Worm (Caenorhabditis elegans): ENCODE measurements around the gene ran-3.
A peak's percentile ranks its signal among the peaks of the same experiment; 100 is the strongest.

ran-3 gene

DNA sequence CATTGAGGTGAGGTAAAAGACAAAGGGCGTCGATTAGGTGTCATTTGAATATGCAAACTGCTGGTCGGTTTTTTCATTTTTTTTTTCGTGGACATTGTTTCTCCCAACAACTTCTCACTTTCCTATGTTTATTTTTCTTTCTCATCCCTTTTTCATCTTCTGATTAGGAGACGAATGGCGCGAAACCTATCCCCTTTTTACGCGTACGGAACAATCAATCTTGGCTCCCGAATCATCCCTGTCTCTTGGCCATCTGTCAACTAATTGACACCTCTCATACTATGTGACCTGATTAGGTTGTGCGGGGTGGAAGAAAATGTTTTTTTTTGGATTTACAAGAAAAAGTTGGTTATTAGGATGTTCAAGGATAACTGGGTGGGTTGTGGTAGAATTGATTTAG lies 20.0 kb upstream of the ran-3 start:
- TF ChIP-seq mab-5 (tag; optimal IDR thresholded peaks at IDR 0.05) (no peak), bed-3 (GFP tag; optimal IDR thresholded peaks at IDR 0.05) (no peak), ceh-83 (GFP tag; optimal IDR thresholded peaks at IDR 0.05) (no peak), snpc-4 (tag; optimal IDR thresholded peaks at IDR 0.05) (no peak), flh-1 (GFP tag; optimal IDR thresholded peaks at IDR 0.05) (no peak), ham-2 (GFP tag; optimal IDR thresholded peaks at IDR 0.05) (no peak), nhr-76 (tag; optimal IDR thresholded peaks at IDR 0.05) (no peak), ceh-39 (tag; optimal IDR thresholded peaks at IDR 0.05) (no peak), ceh-43 (GFP tag; optimal IDR thresholded peaks at IDR 0.05) (no peak), nhr-28 (tag; optimal IDR thresholded peaks at IDR 0.05) (no peak), sptf-1 (tag; optimal IDR thresholded peaks at IDR 0.05) (no peak), lin-13 (tag; optimal IDR thresholded peaks at IDR 0.05) (no peak)

DNA sequence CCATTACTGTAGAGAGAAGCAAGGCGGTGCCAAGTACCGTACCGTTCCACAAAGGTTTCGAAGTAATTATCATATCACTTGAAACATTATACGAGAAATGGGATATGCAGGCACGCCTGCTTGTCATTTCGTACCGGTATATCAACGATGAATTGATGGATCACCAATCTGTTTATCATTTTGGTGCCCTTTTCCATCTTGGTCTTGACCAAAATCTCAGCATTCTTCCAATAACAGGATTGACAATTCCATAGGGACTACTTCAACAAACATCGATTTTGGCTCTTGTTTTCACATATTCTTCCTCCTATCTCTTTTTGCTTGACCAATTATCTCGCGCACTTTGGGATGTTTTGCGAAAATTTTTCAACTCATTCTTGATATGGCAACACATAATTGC lies 14.3 kb upstream of the ran-3 start:
- no peak for TF ChIP-seq ceh-43 (GFP tag; optimal IDR thresholded peaks at IDR 0.05)

DNA sequence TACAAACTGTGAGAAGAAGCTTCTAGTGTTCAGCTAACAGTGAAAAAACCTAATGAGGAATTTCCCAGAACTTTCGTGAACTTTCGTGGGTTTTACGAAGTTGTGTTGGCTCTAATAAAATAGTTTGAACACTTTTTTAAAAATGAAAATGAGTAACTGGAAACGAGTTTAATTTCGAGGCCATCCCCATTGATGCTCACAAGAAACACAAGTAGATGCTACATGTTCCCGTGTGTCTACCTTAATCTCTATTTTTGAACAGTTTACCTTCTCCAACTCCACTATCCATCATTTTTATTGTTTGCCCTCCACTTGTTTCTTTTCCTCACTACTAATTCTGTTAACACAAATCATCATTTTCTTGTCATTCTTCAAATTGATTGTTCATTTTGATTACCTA lies 8.8 kb upstream of the ran-3 start, which contains the start of gene C26D10.7:
Gene C26D10.7 (plus strand): TSS at position 301 of the 400 bp plus-strand sequence.
- TF ChIP-seq tbx-8 (GFP tag; optimal IDR thresholded peaks at IDR 0.05) (no peak), ceh-43 (GFP tag; optimal IDR thresholded peaks at IDR 0.05) (no peak), ham-2 (GFP tag; optimal IDR thresholded peaks at IDR 0.05) (no peak), snpc-4 (tag; optimal IDR thresholded peaks at IDR 0.05) (no peak), elt-3 (tag; optimal IDR thresholded peaks at IDR 0.05) (no peak), flh-1 (GFP tag; optimal IDR thresholded peaks at IDR 0.05) (no peak), M03D4.4 (tag; optimal IDR thresholded peaks at IDR 0.05) (no peak), elt-1 (tag; optimal IDR thresholded peaks at IDR 0.05; ENCODE audit: borderline replicate concordance, insufficient read depth) (no peak), nhr-237 (tag; optimal IDR thresholded peaks at IDR 0.05) (no peak), blmp-1 (tag; optimal IDR thresholded peaks at IDR 0.05) (no peak), lsy-2 (tag; optimal IDR thresholded peaks at IDR 0.05) (no peak), lin-32 (GFP tag; optimal IDR thresholded peaks at IDR 0.05) (no peak), ceh-39 (tag; optimal IDR thresholded peaks at IDR 0.05) (no peak), unc-120 (tag; optimal IDR thresholded peaks at IDR 0.05; ENCODE audit: poor library complexity, severe bottlenecking) (no peak), unc-62 (GFP tag; optimal IDR thresholded peaks at IDR 0.05) (no peak), sem-2 (GFP tag; optimal IDR thresholded peaks at IDR 0.05) (no peak), ceh-83 (GFP tag; optimal IDR thresholded peaks at IDR 0.05) (no peak), unc-39 (tag; optimal IDR thresholded peaks at IDR 0.05) (no peak)

DNA sequence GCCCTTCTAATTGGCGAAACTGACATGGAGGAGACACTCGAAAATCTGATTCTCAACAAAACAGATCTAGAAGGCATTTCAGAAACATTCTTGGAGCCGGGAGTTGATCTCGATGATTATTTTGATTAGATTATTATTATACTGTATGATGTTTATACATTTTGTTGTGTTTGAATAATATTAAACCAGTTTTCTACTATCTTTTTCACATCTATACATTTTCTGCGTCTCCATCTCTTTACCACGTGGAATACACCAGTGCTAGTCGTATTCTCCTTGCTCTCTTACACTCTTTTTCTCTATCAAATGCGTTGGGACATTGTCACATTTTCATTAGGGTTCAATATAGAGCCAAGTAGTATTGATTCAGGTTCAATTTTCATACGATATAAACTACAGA lies 4.6 kb upstream of the ran-3 start, which contains the start of gene C26D10.4:
Gene C26D10.4 (plus strand): TSS at position 301 of the 400 bp plus-strand sequence.
- TF ChIP-seq nhr-2 (tag; optimal IDR thresholded peaks at IDR 0.05) (no peak), ztf-11 (tag; optimal IDR thresholded peaks at IDR 0.05) (no peak), snpc-4 (tag; optimal IDR thresholded peaks at IDR 0.05) (no peak), hlh-1 (tag; optimal IDR thresholded peaks at IDR 0.05) (no peak), ceh-83 (GFP tag; optimal IDR thresholded peaks at IDR 0.05) (no peak), cnd-1 (tag; optimal IDR thresholded peaks at IDR 0.05) (no peak), nhr-76 (tag; optimal IDR thresholded peaks at IDR 0.05) (no peak), mep-1 (tag; optimal IDR thresholded peaks at IDR 0.05) (no peak), zip-8 (tag; optimal IDR thresholded peaks at IDR 0.05) (no peak), mab-5 (tag; optimal IDR thresholded peaks at IDR 0.05) (no peak), ceh-43 (GFP tag; optimal IDR thresholded peaks at IDR 0.05) (no peak), ham-2 (GFP tag; optimal IDR thresholded peaks at IDR 0.05) (no peak)

DNA sequence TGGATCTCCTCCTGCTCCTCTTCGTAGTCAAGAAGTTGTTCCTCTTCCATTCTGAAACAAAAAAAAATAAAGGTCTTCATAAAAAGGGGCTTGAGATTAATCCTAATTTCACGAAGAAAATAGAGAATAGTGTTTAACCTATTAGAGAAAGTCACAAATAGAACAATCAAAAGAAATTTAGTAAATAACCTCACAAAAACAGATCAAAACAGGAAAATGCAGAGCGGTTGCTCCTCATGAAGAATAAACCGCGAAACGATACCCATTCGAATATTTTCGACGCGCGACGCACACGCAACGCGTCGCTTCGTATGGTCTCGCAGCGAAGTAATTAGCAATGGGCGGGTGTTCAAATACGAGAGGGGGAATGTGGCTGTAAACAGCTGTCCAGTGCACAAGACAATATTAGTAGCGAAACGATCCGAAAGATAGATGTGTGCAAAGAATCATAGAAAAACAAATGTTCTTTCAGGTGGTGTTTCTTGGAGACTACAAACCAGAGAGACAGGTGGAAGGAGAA lies 4.0 kb upstream of the ran-3 start, which contains the start of gene hel-1:
Gene hel-1 (minus strand): TSS at position 51 of the 520 bp plus-strand sequence.
- TF ChIP-seq elt-1 (tag; optimal IDR thresholded peaks at IDR 0.05; ENCODE audit: borderline replicate concordance, insufficient read depth) (no peak), flh-1 (GFP tag; optimal IDR thresholded peaks at IDR 0.05) (no peak), sem-2 (GFP tag; optimal IDR thresholded peaks at IDR 0.05) (no peak), ztf-11 (tag; optimal IDR thresholded peaks at IDR 0.05) (peak; percentile 37), nhr-2 (tag; optimal IDR thresholded peaks at IDR 0.05) (peak; percentile 19), elt-3 (tag; optimal IDR thresholded peaks at IDR 0.05) (no peak), cnd-1 (tag; optimal IDR thresholded peaks at IDR 0.05) (peak; percentile 81), ceh-83 (GFP tag; optimal IDR thresholded peaks at IDR 0.05) (peak; percentile 13), lsy-2 (tag; optimal IDR thresholded peaks at IDR 0.05) (peak; percentile 81), sptf-1 (tag; optimal IDR thresholded peaks at IDR 0.05) (peak; percentile 64), ham-2 (GFP tag; optimal IDR thresholded peaks at IDR 0.05) (peak; percentile 56), unc-120 (tag; optimal IDR thresholded peaks at IDR 0.05; ENCODE audit: poor library complexity, severe bottlenecking) (peak; percentile 91), nhr-28 (tag; optimal IDR thresholded peaks at IDR 0.05) (no peak), lin-32 (GFP tag; optimal IDR thresholded peaks at IDR 0.05) (peak; percentile 83), mab-5 (tag; optimal IDR thresholded peaks at IDR 0.05) (peak; percentile 67), hlh-1 (tag; optimal IDR thresholded peaks at IDR 0.05) (peak; percentile 98), nhr-237 (tag; optimal IDR thresholded peaks at IDR 0.05) (peak; percentile 77), ceh-43 (GFP tag; optimal IDR thresholded peaks at IDR 0.05) (peak; percentile 66), mep-1 (tag; optimal IDR thresholded peaks at IDR 0.05) (peak; percentile 90), ces-1 (GFP tag; optimal IDR thresholded peaks at IDR 0.05) (peak; percentile 84), pha-4 (tag; optimal IDR thresholded peaks at IDR 0.05) (peak; percentile 92), blmp-1 (tag; optimal IDR thresholded peaks at IDR 0.05) (no peak), lin-13 (tag; optimal IDR thresholded peaks at IDR 0.05) (peak; percentile 92), bed-3 (GFP tag; optimal IDR thresholded peaks at IDR 0.05) (no peak), nhr-12 (tag; optimal IDR thresholded peaks at IDR 0.05) (no peak), M03D4.4 (tag; optimal IDR thresholded peaks at IDR 0.05) (peak; percentile 34), snpc-4 (tag; optimal IDR thresholded peaks at IDR 0.05) (no peak), zip-8 (tag; optimal IDR thresholded peaks at IDR 0.05) (no peak), unc-62 (GFP tag; optimal IDR thresholded peaks at IDR 0.05) (peak; percentile 61), drap-1 (GFP tag; optimal IDR thresholded peaks at IDR 0.05) (peak; percentile 45), tbx-8 (GFP tag; optimal IDR thresholded peaks at IDR 0.05) (no peak), nhr-76 (tag; optimal IDR thresholded peaks at IDR 0.05) (no peak), unc-39 (tag; optimal IDR thresholded peaks at IDR 0.05) (no peak), ceh-39 (tag; optimal IDR thresholded peaks at IDR 0.05) (peak; percentile 81), mls-2 (tag; optimal IDR thresholded peaks at IDR 0.05) (peak; percentile 69)
